Worm (Caenorhabditis elegans): ENCODE results near the gene W09D6.5.

Gene W09D6.5

DNA sequence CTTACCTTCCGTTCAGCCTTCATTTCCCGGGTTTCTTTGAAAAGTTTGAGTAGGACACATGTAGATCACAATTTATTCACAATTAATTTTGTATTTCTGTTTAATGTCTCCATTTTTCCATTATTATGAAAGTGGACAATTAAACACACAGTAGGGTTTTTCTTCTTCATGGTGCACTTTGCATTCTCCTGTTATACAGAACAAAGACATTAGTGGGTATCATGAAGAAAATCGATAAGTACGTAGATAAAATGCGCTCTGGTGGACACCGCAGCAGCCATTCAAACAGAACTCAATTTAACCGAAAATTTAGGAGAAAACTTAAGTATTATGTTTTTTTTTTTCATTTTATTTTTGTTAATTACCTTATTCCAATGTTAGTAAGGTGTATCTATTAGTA, 41.1 kb downstream of the W09D6.5 start:
- TF ChIP-seq fos-1 (tag; optimal IDR thresholded peaks at IDR 0.05) (no peak), dpl-1 (GFP tag; optimal IDR thresholded peaks at IDR 0.05) (peak in 1 of 3 experiments; percentile 22), egl-27 (tag; optimal IDR thresholded peaks at IDR 0.05) (no peak), efl-1 (optimal IDR thresholded peaks at IDR 0.05) (peak in 1 of 2 experiments; percentile 8), efl-1 (GFP tag; optimal IDR thresholded peaks at IDR 0.05 in 1 of 2) (peak; percentile 24 to 30), fkh-10 (GFP tag; optimal IDR thresholded peaks at IDR 0.05) (no peak), lin-35 (GFP tag; optimal IDR thresholded peaks at IDR 0.05) (peak in 1 of 2 experiments; percentile 14), rnt-1 (tag; optimal IDR thresholded peaks at IDR 0.05) (no peak)

DNA sequence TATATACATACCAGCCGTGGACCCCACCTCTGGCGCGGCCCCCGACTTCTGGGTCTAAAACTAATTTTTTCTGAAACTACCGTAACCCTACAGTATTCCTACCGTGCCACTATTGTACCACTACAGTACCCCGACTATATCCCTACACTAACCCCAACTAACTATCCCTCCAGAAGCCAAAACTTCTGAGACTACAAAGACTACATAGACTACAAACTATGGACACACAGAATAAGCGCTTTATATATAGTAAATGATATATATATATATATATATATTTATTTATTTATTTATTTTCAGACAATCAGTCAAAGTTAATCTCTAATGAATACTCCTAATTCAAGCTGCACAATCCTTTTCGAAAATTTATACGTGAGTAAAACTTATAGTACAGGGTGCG, 43.2 kb downstream of the W09D6.5 start, which contains the start of gene pha-1:
TSS of gene pha-1 (plus strand) at position 301 of the 400 bp plus-strand sequence.
- peak; percentile 21 for TF ChIP-seq nhr-85 (tag)

DNA sequence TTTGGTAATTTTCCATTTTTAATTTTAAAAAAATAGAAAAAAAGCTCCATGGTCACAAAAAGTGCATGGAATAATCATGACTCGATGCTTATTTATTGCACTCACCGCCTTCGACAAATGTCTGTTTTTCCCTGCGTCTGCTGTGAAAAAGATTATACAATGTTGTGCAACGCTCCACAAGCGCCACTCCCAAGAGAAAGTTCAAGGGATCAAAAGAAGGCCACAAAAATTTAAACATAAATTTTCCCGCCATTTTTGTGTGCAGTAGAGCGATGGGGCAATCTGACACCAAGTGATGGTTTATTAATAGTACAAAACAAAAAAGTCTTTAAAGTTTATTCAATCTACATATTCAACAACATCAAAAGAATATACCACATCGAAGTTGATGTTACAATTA, 50.6 kb downstream of the W09D6.5 start, which contains the start of gene fbxa-128:
TSS of gene fbxa-128 (minus strand) at position 192 of the 400 bp plus-strand sequence.
- TF ChIP-seq snu-23 (GFP tag; optimal IDR thresholded peaks at IDR 0.05): peak; percentile 27
- peak; percentile 70 to 77 for TF ChIP-seq efl-1 (optimal IDR thresholded peaks at IDR 0.05)
- TF ChIP-seq efl-1 (GFP tag; optimal IDR thresholded peaks at IDR 0.05 in 1 of 2): peak; percentile 79 to 96
- TF ChIP-seq lsy-2 (tag; optimal IDR thresholded peaks at IDR 0.05): peak in 1 of 2 experiments; percentile 61
- TF ChIP-seq ceh-82 (tag; optimal IDR thresholded peaks at IDR 0.05): peak in 1 of 3 experiments; percentile 21
- no peak for TF ChIP-seq tlp-1 (tag; optimal IDR thresholded peaks at IDR 0.05)
- TF ChIP-seq Y116A8C.19 (tag; optimal IDR thresholded peaks at IDR 0.05; ENCODE audit: borderline replicate concordance): no peak
- TF ChIP-seq nhr-77 (tag; optimal IDR thresholded peaks at IDR 0.05): no peak
- no peak for TF ChIP-seq unc-98 (GFP tag; IDR thresholded peaks at IDR 0.05)
- peak; percentile 18 for TF ChIP-seq blmp-1 (tag; optimal IDR thresholded peaks at IDR 0.05)
- TF ChIP-seq nhr-90 (tag; optimal IDR thresholded peaks at IDR 0.05; ENCODE audit: poor library complexity): peak; percentile 2
- no peak for TF ChIP-seq unc-62 (GFP tag; optimal IDR thresholded peaks at IDR 0.05)
- peak; percentile 11 for TF ChIP-seq nhr-20 (tag; optimal IDR thresholded peaks at IDR 0.05)
- TF ChIP-seq dsc-1 (tag; optimal IDR thresholded peaks at IDR 0.05): peak; percentile 17
- peak; percentile 2 for TF ChIP-seq fkh-8 (tag; optimal IDR thresholded peaks at IDR 0.05)
- TF ChIP-seq lin-35 (GFP tag; optimal IDR thresholded peaks at IDR 0.05): peak; percentile 64 to 68
- TF ChIP-seq nhr-47 (tag; optimal IDR thresholded peaks at IDR 0.05): peak; percentile 21
- TF ChIP-seq nhr-71 (tag; optimal IDR thresholded peaks at IDR 0.05): peak; percentile 24
- peak; percentile 28 for TF ChIP-seq lin-15B (tag; optimal IDR thresholded peaks at IDR 0.05)
- peak; percentile 51 to 84 (median 63) for TF ChIP-seq dpl-1 (GFP tag; optimal IDR thresholded peaks at IDR 0.05)
- TF ChIP-seq C16A3.4 (tag; optimal IDR thresholded peaks at IDR 0.05): peak; percentile 18
- peak; percentile 5 for TF ChIP-seq xbp-1 (tag; optimal IDR thresholded peaks at IDR 0.05)
- TF ChIP-seq hpl-2 (GFP tag; optimal IDR thresholded peaks at IDR 0.05): no peak

Data from whole organism, L1 larva.